Worm (Caenorhabditis elegans): ENCODE data around the gene C09F12.3.

- TF ChIP-seq nhr-28 (tag; optimal IDR thresholded peaks at IDR 0.05) (peak; percentile 21), ztf-7 (tag; optimal IDR thresholded peaks at IDR 0.05) (no peak), aha-1 (tag) (no peak), aly-2 (tag; optimal IDR thresholded peaks at IDR 0.05) (no peak), snpc-4 (tag; optimal IDR thresholded peaks at IDR 0.05) (no peak), nhr-77 (tag; optimal IDR thresholded peaks at IDR 0.05) (no peak), lin-38 (GFP tag; IDR thresholded peaks at IDR 0.05) (no peak), ceh-82 (tag; optimal IDR thresholded peaks at IDR 0.05) (no peak), ces-1 (GFP tag; optimal IDR thresholded peaks at IDR 0.05) (no peak), zag-1 (tag; optimal IDR thresholded peaks at IDR 0.05) (no peak)
These were observed 35.3 kb downstream of the C09F12.3 start for ce11 chrX:11007393-11007792.
